Worm (Caenorhabditis elegans): ENCODE data around the gene enee-1.

enee-1 gene

ce11 chrII:29578-29977 is 5.1 kb downstream of the enee-1 start:
- TF ChIP-seq F52B5.7 (tag; optimal IDR thresholded peaks at IDR 0.05) (no peak), F10E7.11 (tag; optimal IDR thresholded peaks at IDR 0.05) (no peak), Y56A3A.18 (GFP tag; IDR thresholded peaks at IDR 0.05) (no peak), dpff-1 (tag; optimal IDR thresholded peaks at IDR 0.05) (no peak), ztf-25 (GFP tag; IDR thresholded peaks at IDR 0.05) (no peak), ceh-100 (GFP tag; IDR thresholded peaks at IDR 0.05) (no peak), nhr-120 (GFP tag; IDR thresholded peaks at IDR 0.05) (no peak), ekl-4 (GFP tag; IDR thresholded peaks at IDR 0.05) (no peak), lsy-27 (tag; optimal IDR thresholded peaks at IDR 0.05; ENCODE audit: borderline replicate concordance, insufficient read depth) (no peak), K12H6.12 (tag; optimal IDR thresholded peaks at IDR 0.05) (no peak), F39B2.1 (GFP tag; IDR thresholded peaks at IDR 0.05) (no peak), athp-1 (tag; optimal IDR thresholded peaks at IDR 0.05) (no peak), pha-4 (tag; optimal IDR thresholded peaks at IDR 0.05) (no peak), ceh-27 (GFP tag; optimal IDR thresholded peaks at IDR 0.05) (no peak), rcor-1 (GFP tag; IDR thresholded peaks at IDR 0.05) (no peak), ztf-18 (tag; optimal IDR thresholded peaks at IDR 0.05) (no peak), F55B11.4 (tag; optimal IDR thresholded peaks at IDR 0.05; ENCODE audit: borderline replicate concordance, insufficient read depth) (no peak)

ce11 chrII:31521-31920 is 7.1 kb downstream of the enee-1 start, which contains the start of the genes F23F1.5 and fbxc-54:
TSS of gene F23F1.5 (minus strand) at chrII:31584.
TSS of gene fbxc-54 (plus strand) at chrII:31719.
- TF ChIP-seq cebp-1 (GFP tag; IDR thresholded peaks at IDR 0.05) (peak; percentile 94), cebp-1 (tag; optimal IDR thresholded peaks at IDR 0.05) (peak; percentile 98), attf-3 (GFP tag; conservative IDR thresholded peaks at IDR 0.05) (peak; percentile 79), pha-4 (tag; optimal IDR thresholded peaks at IDR 0.05) (no peak)

DNA sequence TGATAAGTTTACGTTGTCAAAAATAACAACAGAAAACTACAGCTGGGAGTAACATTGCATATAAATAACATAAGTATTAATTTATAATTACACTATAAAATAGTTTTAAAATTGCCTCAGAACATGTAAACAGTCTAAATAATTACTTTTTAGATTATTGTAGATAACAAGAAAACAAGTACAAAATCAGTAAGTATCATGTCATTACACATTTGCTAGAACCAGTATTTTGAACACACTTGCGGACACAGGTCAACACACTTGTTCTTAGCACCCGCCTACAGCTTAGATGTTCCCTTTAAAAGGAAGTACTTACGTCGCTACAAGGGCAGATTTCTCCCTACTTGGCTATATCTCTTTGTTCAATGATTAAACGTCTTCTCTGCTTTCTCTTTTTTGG is 9.4 kb downstream of the enee-1 start, which contains the start of gene F23F1.2:
TSS of gene F23F1.2 (plus strand) at position 301 of the 400 bp plus-strand sequence.
- no peak for TF ChIP-seq lin-35 (GFP tag; optimal IDR thresholded peaks at IDR 0.05)
- TF ChIP-seq hmg-1.2 (GFP tag; IDR thresholded peaks at IDR 0.05), result no peak
- TF ChIP-seq hrde-1 (tag; optimal IDR thresholded peaks at IDR 0.05; ENCODE audit: borderline replicate concordance), result no peak
- TF ChIP-seq ztf-25 (GFP tag; IDR thresholded peaks at IDR 0.05), result no peak
- TF ChIP-seq die-1 (tag; optimal IDR thresholded peaks at IDR 0.05), result no peak
- no peak for TF ChIP-seq somi-1 (GFP tag; optimal IDR thresholded peaks at IDR 0.05)
- no peak for TF ChIP-seq let-607 (tag; optimal IDR thresholded peaks at IDR 0.05)
- TF ChIP-seq him-1 (tag; optimal IDR thresholded peaks at IDR 0.05), result no peak
- no peak for TF ChIP-seq lag-1 (GFP tag; IDR thresholded peaks at IDR 0.05)
- TF ChIP-seq F23B12.7 (tag; optimal IDR thresholded peaks at IDR 0.05; ENCODE audit: insufficient read depth), result no peak
- TF ChIP-seq hsf-1 (GFP tag; IDR thresholded peaks at IDR 0.05), result no peak
- TF ChIP-seq lsl-1 (GFP tag; optimal IDR thresholded peaks at IDR 0.05), result no peak
- TF ChIP-seq lin-40 (tag; optimal IDR thresholded peaks at IDR 0.05), result no peak
- no peak for TF ChIP-seq tlf-1 (GFP tag; optimal IDR thresholded peaks at IDR 0.05)
- TF ChIP-seq atf-7 (tag; optimal IDR thresholded peaks at IDR 0.05), result no peak
- no peak for TF ChIP-seq sea-2 (GFP tag; IDR thresholded peaks at IDR 0.05)
- no peak for TF ChIP-seq rpc-1 (optimal IDR thresholded peaks at IDR 0.05)
- no peak for TF ChIP-seq rpc-1 (tag; optimal IDR thresholded peaks at IDR 0.05)
- no peak for TF ChIP-seq unc-130 (GFP tag; optimal IDR thresholded peaks at IDR 0.05)

Data from whole organism, young adult.